Fruit fly (Drosophila melanogaster) whole organism, embryonic: ENCODE results near the gene CG43251.

Source experiments
- ATbp ChIP-seq: fragments of 200-800 bp; sonication (Bioruptor generic); optimal IDR thresholded peaks from 2 replicates; lab custom pipeline; 2017; ENCODE audit warnings: missing biosample characterization, mild to moderate bottlenecking, missing genetic modification characterization, missing genetic modification reagents
- BtbVII ChIP-seq: fragments of 200-800 bp; sonication (Bioruptor generic); optimal IDR thresholded peaks from 3 replicates; lab custom pipeline; 2017; ENCODE audit warnings: missing biosample characterization, mild to moderate bottlenecking, missing genetic modification characterization
- CG12299 ChIP-seq: fragments of 200-800 bp; sonication (Bioruptor generic); optimal IDR thresholded peaks from 2 replicates; lab custom pipeline; 2018; ENCODE audit warnings: missing biosample characterization, mild to moderate bottlenecking, missing genetic modification characterization
- CG12391 ChIP-seq: fragments of 200-800 bp; sonication (Bioruptor generic); optimal IDR thresholded peaks from 3 replicates; lab custom pipeline; 2018; ENCODE audit warnings: missing biosample characterization, mild to moderate bottlenecking, missing genetic modification characterization, moderate library complexity
- CG12744 ChIP-seq: fragments of 200-800 bp; sonication (Bioruptor generic); optimal IDR thresholded peaks from 2 replicates; lab custom pipeline; 2016; ENCODE audit warnings: missing biosample characterization, missing genetic modification characterization
- CG13287 ChIP-seq: fragments of 200-800 bp; sonication (Bioruptor generic); IDR thresholded peaks from 2 replicates; pipeline ENCODE4 v1.3.6; 2022; ENCODE audit warnings: missing biosample characterization, missing genetic modification characterization; ENCODE audit not compliant: partially characterized antibody
- CG14014 ChIP-seq: fragments of 200-800 bp; sonication (Bioruptor generic); IDR thresholded peaks from 2 replicates; pipeline ENCODE4 v1.3.6; 2022; ENCODE audit warnings: missing biosample characterization, missing genetic modification characterization
- CG15601 ChIP-seq: fragments of 200-800 bp; sonication (Bioruptor generic); optimal IDR thresholded peaks from 3 replicates; lab custom pipeline; 2019; ENCODE audit warnings: missing biosample characterization, mild to moderate bottlenecking, missing genetic modification characterization, moderate library complexity
- CG16815 ChIP-seq: fragments of 200-800 bp; sonication (Bioruptor generic); optimal IDR thresholded peaks from 3 replicates; lab custom pipeline; 2017; ENCODE audit warnings: missing biosample characterization, mild to moderate bottlenecking, missing genetic modification characterization
- CG17361 ChIP-seq: fragments of 200-800 bp; sonication (Bioruptor generic); IDR thresholded peaks from 3 replicates; pipeline ENCODE4 v1.3.6; 2022; ENCODE audit warnings: missing biosample characterization, missing genetic modification characterization
- CG18476 ChIP-seq: fragments of 200-800 bp; sonication (Bioruptor generic); optimal IDR thresholded peaks from 2 replicates; lab custom pipeline; 2016; ENCODE audit warnings: missing biosample characterization, mild to moderate bottlenecking, missing genetic modification characterization
- CG18619 ChIP-seq: fragments of 200-800 bp; sonication (Bioruptor generic); optimal IDR thresholded peaks from 3 replicates; lab custom pipeline; 2017; ENCODE audit warnings: missing biosample characterization, mild to moderate bottlenecking, missing genetic modification characterization
- CG32767 ChIP-seq: fragments of 200-800 bp; sonication (Bioruptor generic); IDR thresholded peaks from 2 replicates; pipeline ENCODE4 v1.3.6; 2022; ENCODE audit warnings: missing biosample characterization, missing genetic modification characterization
- CG33213 ChIP-seq: fragments of 200-800 bp; sonication (Bioruptor generic); optimal IDR thresholded peaks from 3 replicates; lab custom pipeline; 2016; ENCODE audit warnings: missing biosample characterization, missing genetic modification characterization
- CG3847 ChIP-seq: fragments of 200-800 bp; sonication (Bioruptor generic); IDR thresholded peaks from 2 replicates; pipeline ENCODE4 v1.3.6; 2022; ENCODE audit warnings: missing biosample characterization, missing genetic modification characterization
- CG5245 ChIP-seq: fragments of 200-800 bp; sonication (Bioruptor generic); optimal IDR thresholded peaks from 3 replicates; lab custom pipeline; 2016; ENCODE audit warnings: missing biosample characterization, missing genetic modification characterization
- CG7271 ChIP-seq: fragments of 200-800 bp; sonication (Bioruptor generic); optimal IDR thresholded peaks from 2 replicates; lab custom pipeline; 2018; ENCODE audit warnings: missing biosample characterization, mild to moderate bottlenecking, missing genetic modification characterization, moderate library complexity
- CG7372 ChIP-seq: fragments of 200-800 bp; sonication (Bioruptor generic); IDR thresholded peaks from 2 replicates; pipeline ENCODE4 v1.3.6; 2022; ENCODE audit warnings: missing biosample characterization, missing genetic modification characterization
- CG7745 ChIP-seq: fragments of 200-800 bp; sonication (Bioruptor generic); optimal IDR thresholded peaks from 2 replicates; lab custom pipeline; 2018; ENCODE audit warnings: missing biosample characterization, mild to moderate bottlenecking, missing genetic modification characterization, moderate library complexity
- CG8290 ChIP-seq, 3 experiments: fragments of 200-800 bp; sonication (Bioruptor generic); optimal IDR thresholded peaks; 2 replicates each; lab custom pipeline; 2016 to 2019; ENCODE audit warnings: missing biosample characterization in 3 of 3, missing genetic modification characterization in 3 of 3, mild to moderate bottlenecking in 2 of 3, moderate library complexity in 1 of 3
- Dbx ChIP-seq: fragments of 200-800 bp; sonication (Bioruptor generic); IDR thresholded peaks from 3 replicates; pipeline ENCODE4 v1.3.6; 2022; ENCODE audit warnings: missing biosample characterization, missing genetic modification characterization
- Elba2 ChIP-seq: fragments of 200-800 bp; sonication (Bioruptor generic); optimal IDR thresholded peaks from 3 replicates; lab custom pipeline; 2016; ENCODE audit warnings: missing biosample characterization, missing genetic modification characterization
- HmgZ ChIP-seq: fragments of 200-800 bp; sonication (Bioruptor generic); optimal IDR thresholded peaks from 2 replicates; lab custom pipeline; 2018; ENCODE audit warnings: missing biosample characterization, mild to moderate bottlenecking, missing genetic modification characterization
- Lpt ChIP-seq: fragments of >200 bp; optimal IDR thresholded peaks from 2 replicates; lab custom pipeline; 2018; ENCODE audit warnings: missing biosample characterization, missing genetic modification characterization
- MBD-R2 ChIP-seq: fragments of 200-800 bp; sonication (Bioruptor generic); IDR thresholded peaks from 2 replicates; pipeline ENCODE4 v1.3.6; 2022; ENCODE audit warnings: missing biosample characterization, missing genetic modification characterization
- ab ChIP-seq: fragments of 200-800 bp; sonication (Bioruptor generic); optimal IDR thresholded peaks from 2 replicates; lab custom pipeline; 2016; ENCODE audit warnings: missing biosample characterization, missing genetic modification characterization
- al ChIP-seq: fragments of 200-800 bp; sonication (Bioruptor generic); IDR thresholded peaks from 2 replicates; pipeline ENCODE4 v1.3.6; 2022; ENCODE audit warnings: missing biosample characterization, missing genetic modification characterization
- ase ChIP-seq: fragments of 200-800 bp; sonication (Bioruptor generic); IDR thresholded peaks from 3 replicates; pipeline ENCODE4 v1.3.6; 2022; ENCODE audit warnings: missing biosample characterization, missing genetic modification characterization
- bab2 ChIP-seq: fragments of 200-800 bp; sonication (Bioruptor generic); optimal IDR thresholded peaks from 2 replicates; lab custom pipeline; 2016; ENCODE audit warnings: missing biosample characterization, missing genetic modification characterization
- cas ChIP-seq: fragments of 200-800 bp; sonication (Bioruptor generic); IDR thresholded peaks from 2 replicates; pipeline ENCODE4 v1.3.6; 2022; ENCODE audit warnings: missing biosample characterization, missing genetic modification characterization
- caup ChIP-seq: fragments of 200-800 bp; sonication (Bioruptor generic); optimal IDR thresholded peaks from 3 replicates; lab custom pipeline; 2017; ENCODE audit warnings: missing biosample characterization, mild to moderate bottlenecking, missing genetic modification characterization, moderate library complexity; ENCODE audit not compliant: severe bottlenecking
- chm ChIP-seq: fragments of 200-800 bp; sonication (Bioruptor generic); IDR thresholded peaks from 2 replicates; pipeline ENCODE4 v1.3.6; 2022; ENCODE audit warnings: missing biosample characterization, missing genetic modification characterization
- chn ChIP-seq: fragments of 200-800 bp; sonication (Bioruptor generic); optimal IDR thresholded peaks from 2 replicates; lab custom pipeline; 2016; ENCODE audit warnings: missing biosample characterization, missing genetic modification characterization
- da ChIP-seq: fragments of 200-800 bp; sonication (Bioruptor generic); optimal IDR thresholded peaks from 2 replicates; lab custom pipeline; 2016; ENCODE audit warnings: missing biosample characterization, missing genetic modification characterization
- disco-r ChIP-seq: fragments of 200-800 bp; sonication (Bioruptor generic); optimal IDR thresholded peaks from 2 replicates; lab custom pipeline; 2016; ENCODE audit warnings: missing biosample characterization, missing genetic modification characterization
- dmrt11E ChIP-seq: fragments of 200-800 bp; sonication (Bioruptor generic); optimal IDR thresholded peaks from 3 replicates; lab custom pipeline; 2018; ENCODE audit warnings: missing biosample characterization, mild to moderate bottlenecking, missing genetic modification characterization, moderate library complexity
- en ChIP-seq: fragments of 200-800 bp; sonication (Bioruptor generic); optimal IDR thresholded peaks from 2 replicates; lab custom pipeline; 2016; ENCODE audit warnings: missing biosample characterization, missing genetic modification characterization
- exex ChIP-seq: fragments of 200-800 bp; sonication (Bioruptor generic); optimal IDR thresholded peaks from 4 replicates; lab custom pipeline; 2018; ENCODE audit warnings: missing biosample characterization, mild to moderate bottlenecking, missing genetic modification characterization, moderate library complexity
- fd3F ChIP-seq: fragments of 200-800 bp; sonication (Bioruptor generic); optimal IDR thresholded peaks from 2 replicates; lab custom pipeline; 2018; ENCODE audit warnings: missing biosample characterization, mild to moderate bottlenecking, missing genetic modification characterization, moderate library complexity
- fu2 ChIP-seq: fragments of 200-800 bp; sonication (Bioruptor generic); optimal IDR thresholded peaks from 2 replicates; lab custom pipeline; 2016; ENCODE audit warnings: missing biosample characterization, missing genetic modification characterization
- gce ChIP-seq: fragments of 200-800 bp; sonication (Bioruptor generic); IDR thresholded peaks from 3 replicates; pipeline ENCODE4 v1.3.6; 2022; ENCODE audit warnings: missing biosample characterization, missing genetic modification characterization
- kni ChIP-seq: fragments of 200-800 bp; sonication (Bioruptor generic); optimal IDR thresholded peaks from 3 replicates; lab custom pipeline; 2017; ENCODE audit warnings: mild to moderate bottlenecking, missing biosample characterization, missing genetic modification reagents, missing genetic modification characterization
- maf-S ChIP-seq: fragments of 200-800 bp; sonication (Bioruptor generic); optimal IDR thresholded peaks from 2 replicates; lab custom pipeline; 2016; ENCODE audit warnings: missing biosample characterization, missing genetic modification characterization
- mirr ChIP-seq: fragments of 200-800 bp; sonication (Bioruptor generic); optimal IDR thresholded peaks from 3 replicates; lab custom pipeline; 2018; ENCODE audit warnings: missing biosample characterization, mild to moderate bottlenecking, missing genetic modification characterization
- nmo ChIP-seq: fragments of 200-800 bp; sonication (Bioruptor generic); optimal IDR thresholded peaks from 2 replicates; lab custom pipeline; 2018; ENCODE audit warnings: missing biosample characterization, mild to moderate bottlenecking, missing genetic modification characterization, moderate library complexity
- pfk ChIP-seq: fragments of 200-800 bp; sonication (Bioruptor generic); optimal IDR thresholded peaks from 2 replicates; lab custom pipeline; 2018; ENCODE audit warnings: missing biosample characterization, mild to moderate bottlenecking, missing genetic modification characterization, moderate library complexity
- repo ChIP-seq: fragments of 200-800 bp; sonication (Bioruptor generic); optimal IDR thresholded peaks from 2 replicates; lab custom pipeline; 2016; ENCODE audit warnings: missing biosample characterization, missing genetic modification characterization
- slp2 ChIP-seq: fragments of 200-800 bp; sonication (Bioruptor generic); optimal IDR thresholded peaks from 2 replicates; lab custom pipeline; 2016; ENCODE audit warnings: missing biosample characterization, missing genetic modification characterization
- tll ChIP-seq, 2 experiments: fragments of 200-800 bp in 1 of 2; fragments of >200 bp in 1 of 2; sonication (Bioruptor generic) in 1 of 2; optimal IDR thresholded peaks; 2 replicates each; lab custom pipeline; 2017 to 2019; ENCODE audit warnings: missing biosample characterization in 2 of 2, missing genetic modification characterization in 2 of 2, mild to moderate bottlenecking in 1 of 2, moderate library complexity in 1 of 2
- wor ChIP-seq: fragments of 200-800 bp; sonication (Bioruptor generic); IDR thresholded peaks from 2 replicates; pipeline ENCODE4 v1.3.6; 2022; ENCODE audit warnings: missing biosample characterization, missing genetic modification characterization

CG43251 gene

dm6 chr3L:20711397-20711796 lies 47.3 kb upstream of the CG43251 start (continued):
- TF ChIP-seq CG15601 (tag; lab: Kevin White, UChicago) (peak; percentile 67), CG8290 (GFP tag; optimal IDR thresholded peaks at IDR 0.05; lab: Kevin White, UChicago) (no peak), CG8290 (tag; optimal IDR thresholded peaks at IDR 0.05; lab: Kevin White, UChicago) (peak; percentile 33 to 70), al (GFP tag; lab: Robert Waterston, UW) (0 out of 2 replicates have a peak, but pooled peaks have one; percentile 12), cas (GFP tag; lab: Robert Waterston, UW) (no peak), en (GFP tag; lab: Kevin White, UChicago) (peak; percentile 57), pfk (GFP tag; lab: Kevin White, UChicago) (no peak), gce (GFP tag; lab: Robert Waterston, UW) (0 out of 3 replicates have a peak, but pooled peaks have one; percentile 49), da (GFP tag; lab: Kevin White, UChicago) (no peak), CG7745 (tag; lab: Kevin White, UChicago) (no peak), HmgZ (tag; lab: Kevin White, UChicago) (peak; percentile 76), tll (GFP tag; optimal IDR thresholded peaks at IDR 0.05; lab: Kevin White, UChicago) (no peak), CG7271 (tag; lab: Kevin White, UChicago) (no peak), chn (GFP tag; lab: Kevin White, UChicago) (peak; percentile 65), exex (tag; lab: Kevin White, UChicago) (no peak), CG12744 (GFP tag; lab: Kevin White, UChicago) (no peak), Elba2 (no peak), dmrt11E (tag; lab: Kevin White, UChicago) (peak; percentile 63), nmo (peak; percentile 53), Dbx (GFP tag; lab: Robert Waterston, UW) (peak; percentile 53; the same call in 2 of the 3 replicates), BtbVII (GFP tag; lab: Kevin White, UChicago) (peak; percentile 47), mirr (GFP tag; lab: Kevin White, UChicago) (peak; percentile 2), CG12391 (peak; percentile 56), maf-S (GFP tag; lab: Kevin White, UChicago) (peak; percentile 41), kni (GFP tag; lab: Kevin White, UChicago) (no peak), Lpt (peak; percentile 45), CG18476 (GFP tag; lab: Kevin White, UChicago) (peak; percentile 7), disco-r (peak; percentile 70), bab2 (GFP tag; lab: Kevin White, UChicago) (peak; percentile 36), CG33213 (GFP tag; lab: Kevin White, UChicago) (peak; percentile 77), CG16815 (GFP tag; lab: Kevin White, UChicago) (peak; percentile 3), CG7372 (GFP tag; lab: Robert Waterston, UW) (0 out of 2 replicates have a peak, but pooled peaks have one; percentile 44), CG32767 (GFP tag; lab: Robert Waterston, UW) (no peak), repo (GFP tag; lab: Kevin White, UChicago) (peak; percentile 52), CG18619 (peak; percentile 43), fu2 (peak; percentile 24), CG5245 (GFP tag; lab: Kevin White, UChicago) (peak; percentile 63), ase (peak; percentile 69; the same call in 2 of the 3 replicates), wor (GFP tag; lab: Robert Waterston, UW) (peak; percentile 28; the same call in 1 of the 2 replicates), CG13287 (GFP tag; lab: Robert Waterston, UW) (peak; percentile 41; the same call in 1 of the 2 replicates), ATbp (GFP tag; lab: Kevin White, UChicago) (peak; percentile 41), caup (peak; percentile 77), MBD-R2 (peak; percentile 17; the same call in 1 of the 2 replicates), CG14014 (GFP tag; lab: Robert Waterston, UW) (peak; percentile 74), chm (GFP tag; lab: Robert Waterston, UW) (peak; percentile 63), CG17361 (peak; percentile 41; the same call in 1 of the 3 replicates), slp2 (GFP tag; lab: Kevin White, UChicago) (peak; percentile 61), fd3F (GFP tag; lab: Kevin White, UChicago) (peak; percentile 30), CG3847 (no peak; the same call in 1 of the 2 replicates), CG12299 (tag; lab: Kevin White, UChicago) (no peak), ab (peak; percentile 1)
